Worm (Caenorhabditis elegans) whole organism, young adult: Measurements from ENCODE around the gene ZK228.13.

ENCODE experiments used
- atf-7 ChIP-seq: sonication (generic microtip); optimal IDR thresholded peaks from 2 replicates; lab custom pipeline; 2017; ENCODE audit warnings: mild to moderate bottlenecking, missing genetic modification characterization, missing compliant biosample characterization
- efl-1 ChIP-seq: fragments of 150-350 bp; optimal IDR thresholded peaks from 2 replicates; lab custom pipeline; 2014; ENCODE audit warnings: missing biosample characterization, missing genetic modification reagents, missing genetic modification characterization
- lin-35 ChIP-seq, 3 experiments: fragments of 150-350 bp in 2 of 3; sonication (generic microtip) in 1 of 3; optimal IDR thresholded peaks; 2 replicates each; lab custom pipeline; 2014 to 2018; ENCODE audit warnings: missing biosample characterization in 3 of 3, missing genetic modification characterization in 3 of 3, missing genetic modification reagents in 3 of 3
- pha-4 ChIP-seq: fragments of 150-350 bp; sonication (generic microtip); optimal IDR thresholded peaks from 2 replicates; lab custom pipeline; 2014; ENCODE audit warnings: missing biosample characterization, missing genetic modification reagents, missing genetic modification characterization
- sea-2 ChIP-seq: fragments of 200-800 bp; sonication (Bioruptor generic); IDR thresholded peaks from 2 replicates; pipeline ENCODE4 v1.3.6; 2022; ENCODE audit warnings: missing genetic modification characterization, missing compliant biosample characterization

DNA sequence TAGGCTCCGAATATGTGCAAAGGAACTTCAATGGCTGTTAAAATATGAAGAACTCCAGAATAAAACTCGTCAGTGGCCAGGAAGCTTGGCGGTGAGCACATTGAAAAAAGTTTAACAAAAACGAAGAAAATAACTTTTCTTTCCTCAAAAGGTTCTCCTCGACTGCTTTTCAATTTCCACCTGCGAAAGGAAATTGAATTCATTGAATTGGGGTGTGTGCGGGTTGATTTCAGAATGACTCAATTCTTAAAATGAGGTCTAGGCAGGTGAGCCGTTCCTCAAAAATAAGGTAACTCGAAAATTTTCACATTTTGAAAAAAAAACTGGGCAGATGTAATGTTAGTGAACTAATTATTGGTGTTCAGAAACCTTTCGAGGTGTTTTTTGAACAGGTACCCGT lies 5.4 kb upstream of the ZK228.13 start, which contains the start of gene srh-182:
- no peak for TF ChIP-seq pha-4 (tag; lab: Kevin White, UChicago)
- no peak for TF ChIP-seq sea-2 (GFP tag; lab: Robert Waterston, UW)
- TF ChIP-seq atf-7 (tag; lab: Kevin White, UChicago) = no peak
- TF ChIP-seq lin-35 (GFP tag; optimal IDR thresholded peaks at IDR 0.05; lab: Kevin White, UChicago) = no peak
- TF ChIP-seq efl-1 (GFP tag; lab: Kevin White, UChicago) = no peak
